Fruit fly (Drosophila melanogaster): ENCODE data around the gene GMF.

DNA sequence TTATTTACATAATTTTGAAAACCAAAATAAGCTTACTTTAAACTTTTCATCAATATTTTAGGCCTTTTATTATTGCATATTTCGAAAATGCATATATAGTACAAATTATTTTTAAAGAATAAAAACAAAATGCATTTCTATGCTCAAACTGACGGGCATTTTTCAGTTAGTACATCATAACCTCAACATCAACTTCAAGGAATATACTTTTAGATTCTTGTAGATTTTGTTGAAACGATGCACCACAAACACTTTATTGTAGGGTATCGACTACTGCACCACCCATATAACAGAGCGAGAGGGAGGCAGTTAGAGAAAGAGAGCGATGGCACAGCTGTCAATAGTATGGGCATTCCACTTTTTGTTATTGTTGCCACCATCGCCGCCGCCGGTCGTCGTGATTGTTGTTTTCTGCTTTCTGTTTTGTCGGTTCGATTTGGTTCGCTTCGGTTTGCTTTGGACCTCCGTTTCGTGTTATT lies 22.9 kb downstream of the GMF start:
- TF ChIP-seq CG12605 (GFP tag; IDR thresholded peaks at IDR 0.05) (peak; percentile 67), D1 (tag; optimal IDR thresholded peaks at IDR 0.05) (peak; percentile 92), CG32121 (GFP tag; IDR thresholded peaks at IDR 0.05) (peak; percentile 86), CG4496 (GFP tag; IDR thresholded peaks at IDR 0.05) (peak; percentile 88), CG9948 (tag; optimal IDR thresholded peaks at IDR 0.05) (peak; percentile 92), Snoo (tag; optimal IDR thresholded peaks at IDR 0.05) (peak; percentile 67), CG17806 (tag; optimal IDR thresholded peaks at IDR 0.05) (peak; percentile 89), CG14655 (GFP tag; optimal IDR thresholded peaks at IDR 0.05) (peak; percentile 95), CG10348 (GFP tag; IDR thresholded peaks at IDR 0.05) (peak; percentile 70; the same call in 1 of the 2 replicates), rn (GFP tag; IDR thresholded peaks at IDR 0.05) (peak; percentile 62), gl (tag; optimal IDR thresholded peaks at IDR 0.05) (peak; percentile 57), Ets98B (GFP tag; IDR thresholded peaks at IDR 0.05) (peak; percentile 73), CG13204 (GFP tag; optimal IDR thresholded peaks at IDR 0.05) (peak; percentile 41), CG15710 (tag; optimal IDR thresholded peaks at IDR 0.05) (peak; percentile 86)

Data from whole organism, pupa.